Fruit fly (Drosophila melanogaster) whole organism, embryonic: ENCODE results near the gene RpS7.

ENCODE experiments used
- Bgb ChIP-seq: fragments of 200-800 bp; sonication (Bioruptor generic); IDR thresholded peaks from 2 replicates; pipeline ENCODE4 v1.3.6; 2022; ENCODE audit warnings: missing biosample characterization, missing genetic modification characterization; ENCODE audit not compliant: partially characterized antibody
- CG1024 ChIP-seq: fragments of 200-800 bp; sonication (Bioruptor generic); IDR thresholded peaks from 2 replicates; pipeline ENCODE4 v1.3.6; 2022; ENCODE audit warnings: missing biosample characterization, missing genetic modification characterization
- CG10431 ChIP-seq: fragments of 200-800 bp; sonication (Bioruptor generic); optimal IDR thresholded peaks from 3 replicates; lab custom pipeline; 2018; ENCODE audit warnings: missing biosample characterization, mild to moderate bottlenecking, missing genetic modification characterization
- CG11695 ChIP-seq: fragments of 200-800 bp; sonication (Bioruptor generic); IDR thresholded peaks from 3 replicates; pipeline ENCODE4 v1.3.6; 2022; ENCODE audit warnings: missing biosample characterization, missing genetic modification characterization
- CG13287 ChIP-seq: fragments of 200-800 bp; sonication (Bioruptor generic); IDR thresholded peaks from 2 replicates; pipeline ENCODE4 v1.3.6; 2022; ENCODE audit warnings: missing biosample characterization, missing genetic modification characterization; ENCODE audit not compliant: partially characterized antibody
- CG1602 ChIP-seq: fragments of 200-800 bp; sonication (Bioruptor generic); optimal IDR thresholded peaks from 3 replicates; lab custom pipeline; 2016; ENCODE audit warnings: missing biosample characterization, missing genetic modification characterization
- CG16815 ChIP-seq: fragments of 200-800 bp; sonication (Bioruptor generic); optimal IDR thresholded peaks from 3 replicates; lab custom pipeline; 2017; ENCODE audit warnings: missing biosample characterization, mild to moderate bottlenecking, missing genetic modification characterization
- CG17361 ChIP-seq: fragments of 200-800 bp; sonication (Bioruptor generic); IDR thresholded peaks from 3 replicates; pipeline ENCODE4 v1.3.6; 2022; ENCODE audit warnings: missing biosample characterization, missing genetic modification characterization
- CG1832 ChIP-seq: fragments of 200-800 bp; sonication (Bioruptor generic); optimal IDR thresholded peaks from 2 replicates; lab custom pipeline; 2017; ENCODE audit warnings: missing biosample characterization, mild to moderate bottlenecking, missing genetic modification characterization, inconsistent platforms
- CG2129 ChIP-seq: fragments of 200-800 bp; sonication (Bioruptor generic); IDR thresholded peaks from 2 replicates; pipeline ENCODE4 v1.3.6; 2022; ENCODE audit warnings: missing biosample characterization, missing genetic modification characterization; ENCODE audit not compliant: partially characterized antibody
- CG31441 ChIP-seq: fragments of 200-800 bp; sonication (Bioruptor generic); IDR thresholded peaks from 2 replicates; pipeline ENCODE4 v1.3.6; 2022; ENCODE audit warnings: missing biosample characterization, missing genetic modification characterization
- CG32772 ChIP-seq: fragments of 200-800 bp; sonication (Bioruptor generic); IDR thresholded peaks from 2 replicates; pipeline ENCODE4 v1.3.6; 2022; ENCODE audit warnings: missing biosample characterization, missing genetic modification characterization
- CG4820 ChIP-seq: fragments of 200-800 bp; sonication (Bioruptor generic); optimal IDR thresholded peaks from 3 replicates; lab custom pipeline; 2016; ENCODE audit warnings: missing biosample characterization, missing genetic modification characterization
- CG6654 ChIP-seq: fragments of 200-800 bp; sonication (Bioruptor generic); optimal IDR thresholded peaks from 2 replicates; lab custom pipeline; 2017; ENCODE audit warnings: missing biosample characterization, mild to moderate bottlenecking, missing genetic modification characterization
- CG6813 ChIP-seq: fragments of 200-800 bp; sonication (Bioruptor generic); optimal IDR thresholded peaks from 2 replicates; lab custom pipeline; 2017; ENCODE audit warnings: missing biosample characterization, missing genetic modification characterization, mild to moderate bottlenecking, moderate library complexity, missing genetic modification reagents
- Drgx ChIP-seq: fragments of 200-800 bp; sonication (Bioruptor generic); IDR thresholded peaks from 2 replicates; pipeline ENCODE4 v1.3.6; 2022; ENCODE audit warnings: missing biosample characterization, missing genetic modification characterization
- E2f1 ChIP-seq: fragments of 200-800 bp; sonication (Bioruptor generic); IDR thresholded peaks from 2 replicates; pipeline ENCODE4 v1.3.6; 2022; ENCODE audit warnings: missing biosample characterization, missing genetic modification characterization
- HLH4C ChIP-seq: fragments of 200-800 bp; sonication (Bioruptor generic); IDR thresholded peaks from 3 replicates; pipeline ENCODE4 v1.3.6; 2022; ENCODE audit warnings: missing biosample characterization, missing genetic modification characterization; ENCODE audit not compliant: partially characterized antibody
- Hr51 ChIP-seq, 2 experiments: fragments of 200-800 bp; sonication (Bioruptor generic); optimal IDR thresholded peaks; 2 replicates in 1 of 2; 3 replicates in 1 of 2; lab custom pipeline; 2016 to 2018; ENCODE audit warnings: missing biosample characterization in 2 of 2, missing genetic modification characterization in 2 of 2, mild to moderate bottlenecking in 1 of 2, moderate library complexity in 1 of 2
- Lim3 ChIP-seq: fragments of 200-800 bp; sonication (Bioruptor generic); IDR thresholded peaks from 2 replicates; pipeline ENCODE4 v1.3.6; 2022; ENCODE audit warnings: missing biosample characterization, missing genetic modification characterization
- NC2β ChIP-seq: fragments of 200-800 bp; sonication (Bioruptor generic); optimal IDR thresholded peaks from 2 replicates; lab custom pipeline; 2016; ENCODE audit warnings: missing biosample characterization, missing genetic modification characterization
- Side ChIP-seq: fragments of 200-800 bp; sonication (Bioruptor generic); optimal IDR thresholded peaks from 2 replicates; lab custom pipeline; 2016; ENCODE audit warnings: missing biosample characterization, missing genetic modification characterization
- Sin3A ChIP-seq: fragments of >200 bp; optimal IDR thresholded peaks from 2 replicates; lab custom pipeline; 2018
- Sox102F ChIP-seq: fragments of 200-800 bp; sonication (Bioruptor generic); optimal IDR thresholded peaks from 2 replicates; lab custom pipeline; 2018; ENCODE audit warnings: missing biosample characterization, mild to moderate bottlenecking, missing genetic modification characterization, moderate library complexity
- bsh ChIP-seq, 2 experiments: fragments of 200-800 bp; sonication (Bioruptor generic); optimal IDR thresholded peaks; 2 replicates each; lab custom pipeline; 2017 to 2018; ENCODE audit warnings: mild to moderate bottlenecking in 2 of 2, missing biosample characterization in 2 of 2, missing genetic modification characterization in 2 of 2, moderate library complexity in 1 of 2
- cad ChIP-seq: fragments of >200 bp; optimal IDR thresholded peaks from 2 replicates; lab custom pipeline; 2017; ENCODE audit warnings: missing biosample characterization, missing genetic modification characterization
- dmrt11E ChIP-seq: fragments of 200-800 bp; sonication (Bioruptor generic); optimal IDR thresholded peaks from 3 replicates; lab custom pipeline; 2018; ENCODE audit warnings: missing biosample characterization, mild to moderate bottlenecking, missing genetic modification characterization, moderate library complexity
- fd3F ChIP-seq: fragments of 200-800 bp; sonication (Bioruptor generic); optimal IDR thresholded peaks from 2 replicates; lab custom pipeline; 2018; ENCODE audit warnings: missing biosample characterization, mild to moderate bottlenecking, missing genetic modification characterization, moderate library complexity
- fd64A ChIP-seq: fragments of 200-800 bp; sonication (Bioruptor generic); optimal IDR thresholded peaks from 3 replicates; lab custom pipeline; 2018; ENCODE audit warnings: missing biosample characterization, mild to moderate bottlenecking, missing genetic modification characterization
- gsb-n ChIP-seq: fragments of 200-800 bp; sonication (Bioruptor generic); optimal IDR thresholded peaks from 3 replicates; lab custom pipeline; 2018; ENCODE audit warnings: missing biosample characterization, mild to moderate bottlenecking, missing genetic modification characterization
- klu ChIP-seq: fragments of 200-800 bp; sonication (Bioruptor generic); IDR thresholded peaks from 2 replicates; pipeline ENCODE4 v1.3.6; 2022; ENCODE audit warnings: missing biosample characterization, missing genetic modification characterization
- lmd ChIP-seq: fragments of 200-800 bp; sonication (Bioruptor generic); IDR thresholded peaks from 2 replicates; pipeline ENCODE4 v1.3.6; 2022; ENCODE audit warnings: missing biosample characterization, missing genetic modification characterization
- mirr ChIP-seq: fragments of 200-800 bp; sonication (Bioruptor generic); optimal IDR thresholded peaks from 3 replicates; lab custom pipeline; 2018; ENCODE audit warnings: missing biosample characterization, mild to moderate bottlenecking, missing genetic modification characterization
- nerfin-2 ChIP-seq: fragments of 200-800 bp; sonication (Bioruptor generic); IDR thresholded peaks from 2 replicates; pipeline ENCODE4 v1.3.6; 2022; ENCODE audit warnings: missing biosample characterization, missing genetic modification characterization; ENCODE audit not compliant: partially characterized antibody
- nom ChIP-seq: fragments of 200-800 bp; sonication (Bioruptor generic); optimal IDR thresholded peaks from 2 replicates; lab custom pipeline; 2017; ENCODE audit warnings: missing biosample characterization, missing genetic modification characterization, mild to moderate bottlenecking, moderate library complexity, missing genetic modification reagents
- pb ChIP-seq: fragments of 200-800 bp; sonication (Bioruptor generic); optimal IDR thresholded peaks from 3 replicates; lab custom pipeline; 2016; ENCODE audit warnings: missing biosample characterization, missing genetic modification characterization
- pfk ChIP-seq: fragments of 200-800 bp; sonication (Bioruptor generic); optimal IDR thresholded peaks from 2 replicates; lab custom pipeline; 2018; ENCODE audit warnings: missing biosample characterization, mild to moderate bottlenecking, missing genetic modification characterization, moderate library complexity
- pita ChIP-seq: fragments of 200-800 bp; sonication (Bioruptor generic); optimal IDR thresholded peaks from 2 replicates; lab custom pipeline; 2017; ENCODE audit warnings: missing biosample characterization, mild to moderate bottlenecking, missing genetic modification characterization
- pnt ChIP-seq: fragments of 200-800 bp; sonication (Bioruptor generic); optimal IDR thresholded peaks from 3 replicates; lab custom pipeline; 2016; ENCODE audit warnings: missing biosample characterization, missing genetic modification characterization
- sc ChIP-seq, 3 experiments: fragments of >200 bp in 2 of 3; fragments of 200-800 bp in 1 of 3; sonication (Bioruptor generic) in 1 of 3; optimal IDR thresholded peaks; 2 replicates in 2 of 3; 3 replicates in 1 of 3; lab custom pipeline; 2017; ENCODE audit warnings: mild to moderate bottlenecking in 1 of 3, missing biosample characterization in 1 of 3, missing genetic modification characterization in 1 of 3, missing genetic modification reagents in 1 of 3
- slp2 ChIP-seq: fragments of 200-800 bp; sonication (Bioruptor generic); optimal IDR thresholded peaks from 2 replicates; lab custom pipeline; 2016; ENCODE audit warnings: missing biosample characterization, missing genetic modification characterization
- tio ChIP-seq: fragments of 200-800 bp; sonication (Bioruptor generic); optimal IDR thresholded peaks from 2 replicates; lab custom pipeline; 2017; ENCODE audit warnings: missing biosample characterization, missing genetic modification characterization, inconsistent platforms
- tna ChIP-seq: fragments of 200-800 bp; sonication (Bioruptor generic); IDR thresholded peaks from 2 replicates; pipeline ENCODE4 v1.3.6; 2022; ENCODE audit warnings: missing biosample characterization, missing genetic modification characterization; ENCODE audit not compliant: partially characterized antibody
- unc-4 ChIP-seq: fragments of 200-800 bp; sonication (Bioruptor generic); IDR thresholded peaks from 2 replicates; pipeline ENCODE4 v1.3.6; 2022; ENCODE audit warnings: missing biosample characterization, missing genetic modification characterization; ENCODE audit not compliant: partially characterized antibody
- wdn ChIP-seq: fragments of 200-800 bp; sonication (Bioruptor generic); IDR thresholded peaks from 2 replicates; pipeline ENCODE4 v1.3.6; 2022; ENCODE audit warnings: missing biosample characterization, missing genetic modification characterization
- wek ChIP-seq: fragments of 200-800 bp; sonication (Bioruptor generic); optimal IDR thresholded peaks from 3 replicates; lab custom pipeline; 2018; ENCODE audit warnings: missing biosample characterization, mild to moderate bottlenecking, missing genetic modification characterization, moderate library complexity
- wor ChIP-seq: fragments of 200-800 bp; sonication (Bioruptor generic); IDR thresholded peaks from 2 replicates; pipeline ENCODE4 v1.3.6; 2022; ENCODE audit warnings: missing biosample characterization, missing genetic modification characterization

RpS7 gene

dm6 chr3R:30203104-30203986 lies 5.5 kb downstream of the RpS7 start:
- TF ChIP-seq CG1024 (GFP tag; lab: Robert Waterston, UW) (peak; percentile 90), klu (GFP tag; lab: Robert Waterston, UW) (peak; percentile 91), fd64A (peak; percentile 91), CG2129 (no peak), mirr (GFP tag; lab: Kevin White, UChicago) (peak; percentile 89), CG6813 (GFP tag; lab: Kevin White, UChicago) (peak; percentile 93), wek (peak; percentile 80), pb (GFP tag; lab: Kevin White, UChicago) (peak; percentile 99), CG10431 (GFP tag; lab: Kevin White, UChicago) (peak; percentile 42), CG16815 (peak; percentile 84), dmrt11E (tag; lab: Kevin White, UChicago) (peak; percentile 71), CG32772 (GFP tag; lab: Robert Waterston, UW) (peak; percentile 94), HLH4C (GFP tag; lab: Robert Waterston, UW) (0 out of 3 replicates have a peak, but pooled peaks have one; percentile 29), lmd (GFP tag; lab: Robert Waterston, UW) (peak; percentile 96), CG13287 (peak; percentile 21; the same call in 1 of the 2 replicates), nom (GFP tag; lab: Kevin White, UChicago) (peak; percentile 26), Lim3 (GFP tag; lab: Robert Waterston, UW) (peak; percentile 95), Drgx (GFP tag; lab: Robert Waterston, UW) (peak; percentile 73), pfk (no peak), wor (GFP tag; lab: Robert Waterston, UW) (peak; percentile 92), NC2β (GFP tag; lab: Kevin White, UChicago) (peak; percentile 84), CG11695 (GFP tag; lab: Robert Waterston, UW) (peak; percentile 93), tna (GFP tag; lab: Robert Waterston, UW) (no peak), fd3F (GFP tag; lab: Kevin White, UChicago) (peak; percentile 89), E2f1 (GFP tag; lab: Robert Waterston, UW) (peak; percentile 93), CG31441 (peak; percentile 94), Sin3A (lab: Kevin White, UChicago) (no peak), Hr51 (GFP tag; optimal IDR thresholded peaks at IDR 0.05; lab: Kevin White, UChicago) (peak; percentile 90 to 94), CG4820 (peak; percentile 97), slp2 (GFP tag; lab: Kevin White, UChicago) (peak; percentile 96), wdn (GFP tag; lab: Robert Waterston, UW) (peak; percentile 84), Sox102F (GFP tag; lab: Kevin White, UChicago) (peak; percentile 94), CG17361 (GFP tag; lab: Robert Waterston, UW) (peak; percentile 96), tio (GFP tag; lab: Kevin White, UChicago) (peak; percentile 92), CG1602 (peak; percentile 89), Bgb (no peak), pnt (GFP tag; lab: Kevin White, UChicago) (peak; percentile 97), bsh (GFP tag; optimal IDR thresholded peaks at IDR 0.05; lab: Kevin White, UChicago) (peak; percentile 22 to 89), nerfin-2 (no peak), sc (optimal IDR thresholded peaks at IDR 0.05; lab: Kevin White, UChicago) (no peak), sc (GFP tag; optimal IDR thresholded peaks at IDR 0.05; lab: Kevin White, UChicago) (peak; percentile 88), pita (GFP tag; lab: Kevin White, UChicago) (no peak), gsb-n (peak; percentile 76), CG6654 (GFP tag; lab: Kevin White, UChicago) (peak; percentile 91), unc-4 (GFP tag; lab: Robert Waterston, UW) (0 out of 2 replicates have a peak, but pooled peaks have one; percentile 3), CG1832 (GFP tag; lab: Kevin White, UChicago) (no peak), Side (GFP tag; lab: Kevin White, UChicago) (peak; percentile 99), cad (GFP tag; lab: Kevin White, UChicago) (no peak)
